Fruit fly (Drosophila melanogaster) whole organism, wandering third instar larva: Measurements from ENCODE around the gene CG5853.

Source experiments
- CG32264 ChIP-seq: fragments of 200-800 bp; sonication (Bioruptor generic); optimal IDR thresholded peaks from 2 replicates; lab custom pipeline; 2016; ENCODE audit warnings: missing biosample characterization, missing genetic modification characterization
- Dfd ChIP-seq: fragments of >200 bp; optimal IDR thresholded peaks from 2 replicates; lab custom pipeline; 2017; ENCODE audit warnings: missing biosample characterization, missing genetic modification characterization
- Hr78 ChIP-seq: fragments of >200 bp; optimal IDR thresholded peaks from 2 replicates; lab custom pipeline; 2017; ENCODE audit warnings: missing biosample characterization, missing genetic modification characterization
- Hr83 ChIP-seq: fragments of 200-300 bp; sonication (Bioruptor generic); optimal IDR thresholded peaks from 2 replicates; lab custom pipeline; 2016; ENCODE audit warnings: missing biosample characterization, mild to moderate bottlenecking, missing genetic modification characterization, moderate library complexity; ENCODE audit not compliant: poor library complexity, severe bottlenecking
- fru ChIP-seq: fragments of 200-800 bp; sonication (Bioruptor generic); optimal IDR thresholded peaks from 3 replicates; lab custom pipeline; 2016; ENCODE audit warnings: missing biosample characterization, mild to moderate bottlenecking, missing genetic modification characterization
- tai ChIP-seq: sonication (Bioruptor generic); optimal IDR thresholded peaks from 2 replicates; lab custom pipeline; 2016; ENCODE audit warnings: missing biosample characterization, missing genetic modification characterization

- TF ChIP-seq CG32264 (GFP tag; lab: Kevin White, UChicago) (no peak), Hr83 (no peak), Hr78 (GFP tag; lab: Kevin White, UChicago) (no peak), Dfd (GFP tag; lab: Kevin White, UChicago) (no peak), fru (peak; percentile 55), tai (GFP tag; lab: Kevin White, UChicago) (no peak)
These were observed 34.4 kb upstream of the CG5853 start for dm6 chr2L:9981809-9982208.
